Worm (Caenorhabditis elegans) whole organism, late embryonic: ENCODE results near the gene srt-32.

Experiments
- K02D7.2 ChIP-seq: sonication (generic microtip); optimal IDR thresholded peaks from 2 replicates; lab custom pipeline; 2017; ENCODE audit warnings: mild to moderate bottlenecking, missing genetic modification characterization, missing compliant biosample characterization
- K09A11.1 ChIP-seq: sonication (generic microtip); optimal IDR thresholded peaks from 2 replicates; lab custom pipeline; 2017; ENCODE audit warnings: antibody characterized with exemption, mild to moderate bottlenecking, missing genetic modification characterization, missing compliant biosample characterization; ENCODE audit not compliant: insufficient read depth
- Y22D7AL.16 ChIP-seq: sonication (generic microtip); optimal IDR thresholded peaks from 2 replicates; lab custom pipeline; 2016; ENCODE audit warnings: missing genetic modification characterization, missing compliant biosample characterization
- ahr-1 ChIP-seq: sonication (generic microtip); optimal IDR thresholded peaks from 2 replicates; lab custom pipeline; 2016; ENCODE audit warnings: missing genetic modification characterization, missing compliant biosample characterization
- ama-1 ChIP-seq: fragments of 150-350 bp; optimal IDR thresholded peaks from 2 replicates; lab custom pipeline; 2014
- ceh-14 ChIP-seq: sonication (generic microtip); optimal IDR thresholded peaks from 2 replicates; lab custom pipeline; 2016; ENCODE audit warnings: missing genotype, missing genetic modification characterization, missing compliant biosample characterization
- ceh-18 ChIP-seq: sonication (generic microtip); optimal IDR thresholded peaks from 2 replicates; lab custom pipeline; 2016; ENCODE audit warnings: missing genetic modification characterization, missing compliant biosample characterization
- ceh-24 ChIP-seq: sonication (generic microtip); optimal IDR thresholded peaks from 2 replicates; lab custom pipeline; 2016; ENCODE audit warnings: mild to moderate bottlenecking, missing genetic modification characterization, missing compliant biosample characterization
- ceh-31 ChIP-seq: sonication (generic microtip); optimal IDR thresholded peaks from 2 replicates; lab custom pipeline; 2016; ENCODE audit warnings: missing genetic modification characterization, missing compliant biosample characterization
- ceh-45 ChIP-seq: fragments of 200-800 bp; sonication (Bioruptor generic); IDR thresholded peaks from 2 replicates; pipeline ENCODE4 v1.3.6; 2022; ENCODE audit warnings: missing genetic modification reagents, missing genetic modification characterization, missing compliant biosample characterization
- ceh-48 ChIP-seq: sonication (generic microtip); optimal IDR thresholded peaks from 2 replicates; lab custom pipeline; 2016; ENCODE audit warnings: missing genetic modification characterization, inconsistent platforms, missing compliant biosample characterization
- ceh-6 ChIP-seq: fragments of 200-800 bp; sonication (Bioruptor generic); optimal IDR thresholded peaks from 2 replicates; lab custom pipeline; 2018; ENCODE audit warnings: mild to moderate bottlenecking, missing genetic modification characterization, missing compliant biosample characterization
- ceh-9 ChIP-seq: sonication (generic microtip); optimal IDR thresholded peaks from 2 replicates; lab custom pipeline; 2016; ENCODE audit warnings: mild to moderate bottlenecking, missing genetic modification characterization, inconsistent platforms, missing compliant biosample characterization
- che-1 ChIP-seq: sonication (generic microtip); optimal IDR thresholded peaks from 2 replicates; lab custom pipeline; 2016; ENCODE audit warnings: mild to moderate bottlenecking, missing genetic modification characterization, missing compliant biosample characterization
- dmd-4 ChIP-seq: sonication (generic microtip); optimal IDR thresholded peaks from 2 replicates; lab custom pipeline; 2016; ENCODE audit warnings: borderline replicate concordance, missing genetic modification characterization, missing compliant biosample characterization
- dve-1 ChIP-seq: sonication (generic microtip); optimal IDR thresholded peaks from 2 replicates; lab custom pipeline; 2017; ENCODE audit warnings: antibody characterized with exemption, mild to moderate bottlenecking, missing genetic modification characterization, missing compliant biosample characterization
- elt-2 ChIP-seq: sonication (generic microtip); optimal IDR thresholded peaks from 2 replicates; lab custom pipeline; 2016; ENCODE audit warnings: missing genetic modification reagents, missing genetic modification characterization, missing compliant biosample characterization
- elt-4 ChIP-seq: sonication (generic microtip); optimal IDR thresholded peaks from 2 replicates; lab custom pipeline; 2016; ENCODE audit warnings: missing genetic modification characterization, missing compliant biosample characterization
- eyg-1 ChIP-seq: sonication (generic microtip); optimal IDR thresholded peaks from 2 replicates; lab custom pipeline; 2016; ENCODE audit warnings: missing genotype, missing genetic modification characterization, missing compliant biosample characterization
- fkh-10 ChIP-seq: fragments of 150-350 bp; optimal IDR thresholded peaks from 2 replicates; lab custom pipeline; 2014; ENCODE audit warnings: missing biosample characterization, missing genetic modification reagents, missing genetic modification characterization
- fkh-6 ChIP-seq: sonication (generic microtip); optimal IDR thresholded peaks from 2 replicates; lab custom pipeline; 2016; ENCODE audit warnings: missing genetic modification characterization, missing compliant biosample characterization
- gmeb-2 ChIP-seq: sonication (generic microtip); optimal IDR thresholded peaks from 2 replicates; lab custom pipeline; 2016; ENCODE audit warnings: missing genetic modification characterization, inconsistent platforms, missing compliant biosample characterization
- hlh-15 ChIP-seq: sonication (generic microtip); optimal IDR thresholded peaks from 2 replicates; lab custom pipeline; 2016; ENCODE audit warnings: missing genetic modification characterization, missing compliant biosample characterization
- hlh-6 ChIP-seq: sonication (generic microtip); optimal IDR thresholded peaks from 2 replicates; lab custom pipeline; 2016; ENCODE audit warnings: missing genotype, missing genetic modification characterization, missing compliant biosample characterization
- hlh-8 ChIP-seq: sonication (generic microtip); optimal IDR thresholded peaks from 2 replicates; lab custom pipeline; 2016; ENCODE audit warnings: missing genotype, missing genetic modification characterization, missing compliant biosample characterization
- lim-6 ChIP-seq: sonication (generic microtip); optimal IDR thresholded peaks from 2 replicates; lab custom pipeline; 2016; ENCODE audit warnings: missing genetic modification characterization, missing compliant biosample characterization
- lin-11 ChIP-seq: fragments of 200-800 bp; sonication (Bioruptor generic); optimal IDR thresholded peaks from 2 replicates; lab custom pipeline; 2018; ENCODE audit warnings: mild to moderate bottlenecking, missing genetic modification characterization, missing compliant biosample characterization
- mec-3 ChIP-seq: sonication (generic microtip); optimal IDR thresholded peaks from 2 replicates; lab custom pipeline; 2016; ENCODE audit warnings: borderline replicate concordance, missing genetic modification characterization, missing compliant biosample characterization
- nfya-1 ChIP-seq: sonication (generic microtip); optimal IDR thresholded peaks from 2 replicates; lab custom pipeline; 2017; ENCODE audit warnings: missing genetic modification characterization, mild to moderate bottlenecking, missing compliant biosample characterization, antibody characterized with exemption, moderate library complexity
- nhr-232 ChIP-seq: sonication (generic microtip); optimal IDR thresholded peaks from 2 replicates; lab custom pipeline; 2016; ENCODE audit warnings: missing genetic modification characterization, missing compliant biosample characterization
- npax-4 ChIP-seq: sonication (generic microtip); optimal IDR thresholded peaks from 2 replicates; lab custom pipeline; 2016; ENCODE audit warnings: missing genetic modification characterization, missing compliant biosample characterization
- pat-9 ChIP-seq: fragments of 200-800 bp; sonication (Bioruptor generic); optimal IDR thresholded peaks from 2 replicates; lab custom pipeline; 2018; ENCODE audit warnings: mild to moderate bottlenecking, missing genetic modification characterization, moderate library complexity, missing compliant biosample characterization
- pax-1 ChIP-seq: fragments of 150-350 bp; optimal IDR thresholded peaks from 2 replicates; lab custom pipeline; 2014; ENCODE audit warnings: missing biosample characterization, missing genetic modification characterization
- pha-2 ChIP-seq: sonication (generic microtip); optimal IDR thresholded peaks from 2 replicates; lab custom pipeline; 2017; ENCODE audit warnings: mild to moderate bottlenecking, missing genetic modification characterization, missing compliant biosample characterization
- pqm-1 ChIP-seq: sonication (generic microtip); optimal IDR thresholded peaks from 2 replicates; lab custom pipeline; 2016; ENCODE audit warnings: missing genetic modification characterization, missing compliant biosample characterization
- ref-2 ChIP-seq: sonication (generic microtip); optimal IDR thresholded peaks from 2 replicates; lab custom pipeline; 2016; ENCODE audit warnings: missing genetic modification characterization, missing compliant biosample characterization
- rnt-1 ChIP-seq: sonication (generic microtip); optimal IDR thresholded peaks from 2 replicates; lab custom pipeline; 2016; ENCODE audit warnings: missing genetic modification characterization, missing compliant biosample characterization
- sdc-2 ChIP-seq: sonication (generic microtip); optimal IDR thresholded peaks from 2 replicates; lab custom pipeline; 2016; ENCODE audit warnings: missing genotype, missing genetic modification characterization, missing compliant biosample characterization
- syd-9 ChIP-seq: sonication (generic microtip); optimal IDR thresholded peaks from 2 replicates; lab custom pipeline; 2016; ENCODE audit warnings: mild to moderate bottlenecking, missing genetic modification characterization, moderate library complexity, missing compliant biosample characterization
- tbx-7 ChIP-seq: sonication (generic microtip); optimal IDR thresholded peaks from 2 replicates; lab custom pipeline; 2016; ENCODE audit warnings: missing genotype, missing genetic modification characterization, missing compliant biosample characterization
- ttx-3 ChIP-seq: sonication (generic microtip); optimal IDR thresholded peaks from 2 replicates; lab custom pipeline; 2016; ENCODE audit warnings: missing genetic modification reagents, missing genetic modification characterization, missing compliant biosample characterization
- unc-55 ChIP-seq: sonication (generic microtip); optimal IDR thresholded peaks from 2 replicates; lab custom pipeline; 2017; ENCODE audit warnings: missing biosample characterization, missing genetic modification reagents, missing genetic modification characterization
- zip-5 ChIP-seq: sonication (generic microtip); optimal IDR thresholded peaks from 2 replicates; lab custom pipeline; 2016; ENCODE audit warnings: missing genetic modification characterization, missing compliant biosample characterization
- ztf-16 ChIP-seq: sonication (generic microtip); optimal IDR thresholded peaks from 2 replicates; lab custom pipeline; 2017; ENCODE audit warnings: missing genetic modification characterization, missing compliant biosample characterization

The srt-32 gene

ce11 chrV:14556187-14556586 lies 3.2 kb upstream of the srt-32 start, which contains the start of gene srg-47:
srg-47 (minus strand) TSS chrV:14556287.
- TF ChIP-seq Y22D7AL.16 (tag; lab: Kevin White, UChicago) (no peak), rnt-1 (tag; lab: Kevin White, UChicago) (no peak), ceh-24 (tag; lab: Kevin White, UChicago) (no peak), ceh-18 (tag; lab: Kevin White, UChicago) (no peak), dve-1 (tag; lab: Kevin White, UChicago) (no peak), hlh-8 (no peak), eyg-1 (tag; lab: Kevin White, UChicago) (no peak), pat-9 (tag; lab: Kevin White, UChicago) (no peak), ceh-6 (GFP tag; lab: Kevin White, UChicago) (no peak), dmd-4 (tag; lab: Kevin White, UChicago) (no peak), ref-2 (tag; lab: Kevin White, UChicago) (no peak), syd-9 (tag; lab: Kevin White, UChicago) (no peak)

DNA sequence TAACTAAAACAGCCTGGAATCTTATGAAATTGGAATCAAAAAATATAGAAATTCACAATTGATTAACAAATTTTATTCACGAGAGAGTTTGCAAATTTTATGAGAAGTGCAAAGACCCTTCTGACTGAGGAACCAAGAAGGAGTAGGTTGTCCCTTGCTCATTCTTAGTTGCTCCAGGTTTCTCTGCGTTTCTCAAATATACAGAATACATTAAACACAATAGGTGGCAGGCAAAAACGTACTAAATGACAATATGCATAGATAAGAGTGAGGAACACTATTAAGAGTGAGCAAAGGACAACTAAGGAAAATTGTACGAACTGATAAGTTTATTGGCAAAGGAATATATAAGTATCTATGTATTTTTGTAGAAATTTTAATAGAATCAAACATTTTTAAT lies 655 bp upstream of the srt-32 start, which contains the start of gene C53A5.9:
Gene C53A5.9 (minus strand): TSS at position 101 of the 400 bp plus-strand sequence.
- no peak for TF ChIP-seq K09A11.1 (tag; lab: Kevin White, UChicago)
- no peak for TF ChIP-seq hlh-8
- no peak for TF ChIP-seq eyg-1 (tag; lab: Kevin White, UChicago)
- no peak for TF ChIP-seq hlh-15 (tag; lab: Kevin White, UChicago)
- TF ChIP-seq hlh-6 (tag; lab: Kevin White, UChicago): no peak
- no peak for TF ChIP-seq che-1 (tag; lab: Kevin White, UChicago)
- no peak for TF ChIP-seq ztf-16
- no peak for TF ChIP-seq nfya-1 (tag; lab: Kevin White, UChicago)

ce11 chrV:14562589-14562988 lies 3.2 kb downstream of the srt-32 start, which contains the start of gene C53A5.11:
C53A5.11 (plus strand) TSS chrV:14562889.
- TF ChIP-seq sdc-2 (no peak), ttx-3 (tag; lab: Kevin White, UChicago) (no peak), syd-9 (tag; lab: Kevin White, UChicago) (no peak), elt-4 (tag; lab: Kevin White, UChicago) (no peak), pax-1 (tag; lab: Kevin White, UChicago) (no peak), K02D7.2 (tag; lab: Kevin White, UChicago) (no peak), zip-5 (tag; lab: Kevin White, UChicago) (no peak), K09A11.1 (tag; lab: Kevin White, UChicago) (no peak), ceh-48 (tag; lab: Kevin White, UChicago) (no peak), pha-2 (tag; lab: Kevin White, UChicago) (no peak), fkh-10 (GFP tag; lab: Kevin White, UChicago) (no peak), hlh-8 (no peak), ahr-1 (tag; lab: Kevin White, UChicago) (no peak), tbx-7 (tag; lab: Kevin White, UChicago) (no peak), pqm-1 (tag; lab: Kevin White, UChicago) (no peak)

DNA sequence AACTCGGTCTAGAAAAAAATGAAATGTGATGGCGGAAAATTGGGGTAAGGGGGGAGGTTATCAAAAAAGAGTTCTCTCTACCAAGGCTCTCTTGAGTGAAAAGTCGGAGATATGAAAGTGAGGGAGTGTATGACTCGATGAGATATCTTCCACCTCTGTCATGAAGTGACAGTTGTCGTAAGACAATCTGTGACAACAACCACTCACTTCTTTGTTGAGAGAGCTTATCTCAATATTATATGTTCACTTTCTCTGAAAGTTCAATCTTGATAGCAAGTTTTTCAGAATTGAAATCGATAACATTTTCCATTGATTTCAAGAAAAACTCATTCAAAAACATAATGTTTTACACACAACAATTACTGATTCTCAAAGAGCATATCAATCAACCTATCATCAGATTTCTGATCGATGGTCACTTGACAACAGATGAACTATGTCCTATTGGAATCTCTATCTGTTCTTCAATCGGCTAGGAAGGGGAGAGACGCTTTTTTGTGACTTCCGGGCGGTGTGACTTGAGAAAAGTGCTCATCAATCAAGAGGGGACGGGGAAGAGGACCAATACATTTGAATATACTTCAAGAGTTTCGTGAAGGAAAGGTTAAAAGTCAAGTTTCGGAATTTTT lies 17.4 kb downstream of the srt-32 start:
- TF ChIP-seq unc-55 (GFP tag; lab: Kevin White, UChicago) (peak; percentile 42), hlh-8 (no peak)

DNA sequence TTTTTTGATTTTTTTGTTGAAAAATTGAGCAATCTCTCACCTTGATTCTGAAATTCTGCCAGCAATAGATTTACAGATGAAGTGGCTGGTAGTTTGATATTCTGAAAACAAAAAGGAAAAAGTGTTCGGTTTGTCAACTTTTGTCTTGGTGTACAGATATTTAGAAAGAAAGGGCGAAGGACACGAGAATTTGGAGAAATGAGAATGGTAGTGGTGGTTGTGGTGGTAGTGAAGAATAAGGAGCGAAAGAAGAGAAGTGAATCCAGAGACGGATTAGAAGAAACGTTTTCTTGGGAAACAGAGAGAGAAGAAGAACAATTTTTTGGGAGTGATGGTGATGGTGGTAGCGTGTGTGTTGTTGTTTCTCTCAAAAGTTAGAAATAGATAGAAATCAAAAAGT lies 20.2 kb downstream of the srt-32 start, which contains the start of gene gar-3:
Gene gar-3 (minus strand): TSS at position 101 of the 400 bp plus-strand sequence.
- TF ChIP-seq npax-4 (tag; lab: Kevin White, UChicago): no peak
- no peak for TF ChIP-seq ceh-24 (tag; lab: Kevin White, UChicago)
- TF ChIP-seq fkh-6 (tag; lab: Kevin White, UChicago): no peak
- no peak for TF ChIP-seq ceh-9
- TF ChIP-seq ceh-14 (tag; lab: Kevin White, UChicago): no peak
- no peak for TF ChIP-seq gmeb-2 (tag; lab: Kevin White, UChicago)
- TF ChIP-seq nhr-232: no peak
- TF ChIP-seq tbx-7 (tag; lab: Kevin White, UChicago): no peak
- no peak for TF ChIP-seq lim-6 (tag; lab: Kevin White, UChicago)
- TF ChIP-seq elt-2: no peak
- no peak for TF ChIP-seq che-1 (tag; lab: Kevin White, UChicago)
- TF ChIP-seq rnt-1 (tag; lab: Kevin White, UChicago): no peak
- no peak for TF ChIP-seq ceh-45 (GFP tag; lab: Robert Waterston, UW)
- TF ChIP-seq ama-1 (lab: Kevin White, UChicago): no peak
- no peak for TF ChIP-seq ceh-31
- TF ChIP-seq ceh-48 (tag; lab: Kevin White, UChicago): no peak
- no peak for TF ChIP-seq lin-11 (tag; lab: Kevin White, UChicago)
- no peak for TF ChIP-seq fkh-10 (GFP tag; lab: Kevin White, UChicago)
- TF ChIP-seq mec-3: no peak
